Worm (Caenorhabditis elegans): ENCODE data around the gene nhr-46.

nhr-46 gene

ce11 chrIV:5755922-5756321, 1.7 kb downstream of the nhr-46 start:
- no peak for TF ChIP-seq B0261.1 (tag; optimal IDR thresholded peaks at IDR 0.05)
- TF ChIP-seq nfya-1 (tag; optimal IDR thresholded peaks at IDR 0.05; ENCODE audit: borderline replicate concordance, insufficient read depth), result no peak
- no peak for TF ChIP-seq snpc-4 (GFP tag; optimal IDR thresholded peaks at IDR 0.05)
- peak in 1 of 4 experiments; percentile 8 for TF ChIP-seq snpc-4 (tag; optimal IDR thresholded peaks at IDR 0.05)
- TF ChIP-seq lsy-27 (tag; optimal IDR thresholded peaks at IDR 0.05; ENCODE audit: borderline replicate concordance, insufficient read depth), result no peak
- TF ChIP-seq hsf-1 (GFP tag; IDR thresholded peaks at IDR 0.05), result 0 out of 2 replicates have a peak, but pooled peaks have one; percentile 22
- TF ChIP-seq F57C9.4 (tag; optimal IDR thresholded peaks at IDR 0.05), result no peak
- TF ChIP-seq cebp-1 (GFP tag; IDR thresholded peaks at IDR 0.05), result no peak
- TF ChIP-seq cebp-1 (tag; optimal IDR thresholded peaks at IDR 0.05), result peak; percentile 7
- TF ChIP-seq ccch-3 (GFP tag; optimal IDR thresholded peaks at IDR 0.05), result no peak
- TF ChIP-seq zfh-2 (GFP tag; conservative IDR thresholded peaks at IDR 0.05), result no peak
- no peak for TF ChIP-seq ets-4 (GFP tag; optimal IDR thresholded peaks at IDR 0.05)
- peak; percentile 81 for TF ChIP-seq unc-62 (GFP tag; optimal IDR thresholded peaks at IDR 0.05)
- no peak for TF ChIP-seq nfyb-1 (GFP tag; IDR thresholded peaks at IDR 0.05)
- no peak for TF ChIP-seq madf-8 (GFP tag; conservative IDR thresholded peaks at IDR 0.05)
- TF ChIP-seq F22D6.2 (tag; optimal IDR thresholded peaks at IDR 0.05), result peak; percentile 10
- no peak for TF ChIP-seq ama-1 (optimal IDR thresholded peaks at IDR 0.05)
- no peak for TF ChIP-seq ama-1 (GFP tag; optimal IDR thresholded peaks at IDR 0.05)
- peak; percentile 0 for TF ChIP-seq lin-54 (GFP tag; optimal IDR thresholded peaks at IDR 0.05)
- peak; percentile 66 for TF ChIP-seq nhr-80 (tag; optimal IDR thresholded peaks at IDR 0.05)
- TF ChIP-seq ceh-100 (GFP tag; IDR thresholded peaks at IDR 0.05), result no peak
- TF ChIP-seq hmg-1.2 (GFP tag; IDR thresholded peaks at IDR 0.05), result no peak
- no peak for TF ChIP-seq C17E4.6 (GFP tag; IDR thresholded peaks at IDR 0.05)
- TF ChIP-seq ztf-18 (tag; optimal IDR thresholded peaks at IDR 0.05), result no peak
- TF ChIP-seq rcor-1 (GFP tag; IDR thresholded peaks at IDR 0.05), result no peak
- TF ChIP-seq B0035.1 (tag; optimal IDR thresholded peaks at IDR 0.05), result no peak
- TF ChIP-seq madf-10 (tag; optimal IDR thresholded peaks at IDR 0.05), result no peak
- TF ChIP-seq Y95B8A.8 (GFP tag; IDR thresholded peaks at IDR 0.05), result no peak

ce11 chrIV:5754821-5755220, 2.8 kb downstream of the nhr-46 start:
- TF ChIP-seq efl-1 (GFP tag; optimal IDR thresholded peaks at IDR 0.05) (no peak), egl-18 (GFP tag; IDR thresholded peaks at IDR 0.05) (no peak), Y56A3A.18 (GFP tag; IDR thresholded peaks at IDR 0.05) (no peak), F57A8.1 (GFP tag; optimal IDR thresholded peaks at IDR 0.05) (no peak), nfyb-1 (GFP tag; IDR thresholded peaks at IDR 0.05) (0 out of 2 replicates have a peak, but pooled peaks have one; percentile 10), hmg-20 (GFP tag; IDR thresholded peaks at IDR 0.05) (no peak), let-607 (tag; optimal IDR thresholded peaks at IDR 0.05) (no peak)

- TF ChIP-seq him-1 (tag; optimal IDR thresholded peaks at IDR 0.05) (no peak), nhr-90 (tag; optimal IDR thresholded peaks at IDR 0.05) (no peak), ztf-26 (tag; optimal IDR thresholded peaks at IDR 0.05) (peak; percentile 9), tlf-1 (GFP tag; optimal IDR thresholded peaks at IDR 0.05) (no peak), ceh-58 (GFP tag; IDR thresholded peaks at IDR 0.05) (no peak), madf-3 (GFP tag; IDR thresholded peaks at IDR 0.05) (no peak), snpc-1.3 (tag; optimal IDR thresholded peaks at IDR 0.05; ENCODE audit: insufficient read depth) (no peak), hmg-1.2 (GFP tag; IDR thresholded peaks at IDR 0.05) (peak; percentile 92), attf-5 (GFP tag; optimal IDR thresholded peaks at IDR 0.05) (peak; percentile 18), F52B5.7 (tag; optimal IDR thresholded peaks at IDR 0.05) (no peak), rec-8 (tag; optimal IDR thresholded peaks at IDR 0.05) (no peak), madf-10 (tag; optimal IDR thresholded peaks at IDR 0.05) (no peak), hlh-12 (tag; optimal IDR thresholded peaks at IDR 0.05) (no peak), nhr-27 (tag; optimal IDR thresholded peaks at IDR 0.05) (no peak), chd-7 (tag; optimal IDR thresholded peaks at IDR 0.05) (peak; percentile 61), cebp-2 (GFP tag; IDR thresholded peaks at IDR 0.05) (no peak)
These were observed 3.6 kb downstream of the nhr-46 start for ce11 chrIV:5753954-5754543.

Measured in whole organism, young adult.